Fruit fly (Drosophila melanogaster): ENCODE measurements around the gene CG7778.

CG7778 gene

DNA sequence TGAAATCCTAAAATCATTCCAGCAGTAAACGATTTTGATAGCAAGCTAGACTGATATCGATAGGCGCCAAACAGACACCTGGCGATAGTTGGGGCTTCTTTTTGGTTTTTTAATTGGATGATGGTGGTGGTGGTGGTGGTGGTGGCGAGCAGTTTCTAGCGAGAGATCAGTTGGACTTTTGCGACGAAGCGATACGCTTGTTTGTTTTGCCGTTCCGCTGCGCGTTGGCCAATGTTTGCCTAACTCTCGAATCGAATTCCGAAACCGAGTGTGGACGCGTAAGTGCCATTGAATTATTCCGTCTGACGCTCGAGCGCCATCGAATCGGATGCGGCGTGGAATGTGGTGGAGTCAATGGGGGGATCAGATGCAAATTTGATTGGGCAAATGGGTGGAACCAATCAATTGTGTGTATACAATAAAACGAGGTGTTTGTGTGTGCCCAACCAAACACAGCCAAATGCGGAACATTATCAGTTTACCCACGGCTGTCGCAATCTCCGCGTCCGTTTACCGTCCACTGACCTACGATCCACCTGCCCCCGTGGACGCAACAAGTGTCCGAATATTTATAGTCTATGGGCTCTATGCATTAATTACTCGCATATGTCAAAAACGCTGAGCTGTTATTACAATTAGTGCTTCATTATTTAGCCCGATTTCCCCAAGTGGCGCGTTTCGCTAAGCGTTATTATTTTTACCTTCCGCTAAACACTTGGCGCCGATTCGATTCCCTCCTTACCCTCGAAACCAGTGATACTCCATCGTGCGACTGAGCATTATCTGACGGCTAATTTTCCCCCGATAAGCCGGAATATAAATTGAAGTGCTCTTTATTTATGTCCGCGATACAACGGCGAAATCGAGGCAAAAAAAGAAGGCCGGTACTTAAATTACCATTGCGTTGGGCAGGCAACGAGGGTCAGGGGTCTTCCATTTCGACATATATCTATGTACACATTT lies 24.2 kb downstream of the CG7778 start, which contains the start of gene CG17292 (continued):
- TF ChIP-seq Opbp (GFP tag; IDR thresholded peaks at IDR 0.05; ENCODE audit: partially characterized antibody) = peak; percentile 95
- peak; percentile 42 for TF ChIP-seq CG12391 (tag; optimal IDR thresholded peaks at IDR 0.05)
- TF ChIP-seq CG13123 (GFP tag; optimal IDR thresholded peaks at IDR 0.05) = no peak
- TF ChIP-seq CG3163 (GFP tag; optimal IDR thresholded peaks at IDR 0.05) = peak; percentile 15
- peak; percentile 30 for TF ChIP-seq Hey (tag; optimal IDR thresholded peaks at IDR 0.05)
- peak; percentile 92 for TF ChIP-seq rib (GFP tag; IDR thresholded peaks at IDR 0.05)
- no peak for TF ChIP-seq CG10462 (GFP tag; optimal IDR thresholded peaks at IDR 0.05)
- peak; percentile 37 for TF ChIP-seq CG4854 (GFP tag; optimal IDR thresholded peaks at IDR 0.05)
- TF ChIP-seq CG31441 (GFP tag; IDR thresholded peaks at IDR 0.05) = 0 out of 2 replicates have a peak, but pooled peaks have one; percentile 11
- TF ChIP-seq CG3281 (GFP tag; optimal IDR thresholded peaks at IDR 0.05) = peak; percentile 43
- peak; percentile 67 for TF ChIP-seq CG1024 (GFP tag; IDR thresholded peaks at IDR 0.05)
- peak; percentile 59 for TF ChIP-seq gcm (GFP tag; optimal IDR thresholded peaks at IDR 0.05)
- TF ChIP-seq Mrtf (GFP tag; IDR thresholded peaks at IDR 0.05) = no peak; the same call in 2 of the 3 replicates
- no peak for TF ChIP-seq Poxn (GFP tag; IDR thresholded peaks at IDR 0.05)
- TF ChIP-seq CG10209 (GFP tag; optimal IDR thresholded peaks at IDR 0.05) = peak; percentile 37
- peak; percentile 12 for TF ChIP-seq Xbp1 (GFP tag; optimal IDR thresholded peaks at IDR 0.05)
- no peak for TF ChIP-seq Max (GFP tag; optimal IDR thresholded peaks at IDR 0.05)
- peak; percentile 49 for TF ChIP-seq CG6272 (GFP tag; IDR thresholded peaks at IDR 0.05)
- TF ChIP-seq CG3838 (GFP tag; optimal IDR thresholded peaks at IDR 0.05) = no peak
- peak; percentile 76 for TF ChIP-seq hbn (GFP tag; IDR thresholded peaks at IDR 0.05; ENCODE audit: partially characterized antibody)
- no peak for TF ChIP-seq btn (GFP tag; optimal IDR thresholded peaks at IDR 0.05)
- TF ChIP-seq sc (optimal IDR thresholded peaks at IDR 0.05) = no peak
- no peak for TF ChIP-seq sc (GFP tag; optimal IDR thresholded peaks at IDR 0.05)
- peak; percentile 82 for TF ChIP-seq Rfx (GFP tag; IDR thresholded peaks at IDR 0.05)
- no peak for TF ChIP-seq Hmx (GFP tag; optimal IDR thresholded peaks at IDR 0.05)
- peak; percentile 53; the same call in 1 of the 2 replicates for TF ChIP-seq CG14441 (GFP tag; IDR thresholded peaks at IDR 0.05)
- no peak for TF ChIP-seq CG8944 (GFP tag; optimal IDR thresholded peaks at IDR 0.05)
- TF ChIP-seq CG8290 (GFP tag; optimal IDR thresholded peaks at IDR 0.05) = no peak
- TF ChIP-seq CG8290 (tag; optimal IDR thresholded peaks at IDR 0.05) = peak in 1 of 2 experiments; percentile 88
- TF ChIP-seq CG6813 (GFP tag; optimal IDR thresholded peaks at IDR 0.05) = peak; percentile 17
- TF ChIP-seq CG10543 (GFP tag; optimal IDR thresholded peaks at IDR 0.05) = peak; percentile 93
- peak; percentile 24 for TF ChIP-seq tap (tag; optimal IDR thresholded peaks at IDR 0.05)
- peak; percentile 49 for TF ChIP-seq CG2678 (tag; optimal IDR thresholded peaks at IDR 0.05)
- no peak for TF ChIP-seq CG2889 (GFP tag; IDR thresholded peaks at IDR 0.05)
- TF ChIP-seq gcm2 (GFP tag; optimal IDR thresholded peaks at IDR 0.05) = no peak
- no peak for TF ChIP-seq tio (GFP tag; optimal IDR thresholded peaks at IDR 0.05)
- peak; percentile 58 for TF ChIP-seq CG12219 (GFP tag; optimal IDR thresholded peaks at IDR 0.05)
- peak; percentile 6 for TF ChIP-seq fd3F (GFP tag; optimal IDR thresholded peaks at IDR 0.05)
- TF ChIP-seq Bgb (GFP tag; IDR thresholded peaks at IDR 0.05; ENCODE audit: partially characterized antibody) = peak; percentile 94
- no peak for TF ChIP-seq pum (GFP tag; optimal IDR thresholded peaks at IDR 0.05)
- TF ChIP-seq CG7839 (tag; optimal IDR thresholded peaks at IDR 0.05) = no peak
- peak in 1 of 2 experiments; percentile 32 for TF ChIP-seq crp (GFP tag; optimal IDR thresholded peaks at IDR 0.05)
- no peak for TF ChIP-seq peb (GFP tag; IDR thresholded peaks at IDR 0.05)
- peak; percentile 17 for TF ChIP-seq CG9817 (tag; optimal IDR thresholded peaks at IDR 0.05)
- TF ChIP-seq zfh2 (GFP tag; optimal IDR thresholded peaks at IDR 0.05) = peak; percentile 1
- TF ChIP-seq Side (GFP tag; optimal IDR thresholded peaks at IDR 0.05) = peak; percentile 43
- TF ChIP-seq CG2129 (GFP tag; IDR thresholded peaks at IDR 0.05; ENCODE audit: partially characterized antibody) = peak; percentile 31; the same call in 1 of the 2 replicates
- TF ChIP-seq CG7928 (GFP tag; optimal IDR thresholded peaks at IDR 0.05) = peak; percentile 28

All from whole organism, embryonic.